Fruit fly (Drosophila melanogaster) whole organism, embryonic: Measurements from ENCODE around the gene NdufA3.

ENCODE experiments used
- Awh ChIP-seq: fragments of 200-800 bp; sonication (Bioruptor generic); IDR thresholded peaks from 2 replicates; pipeline ENCODE4, ENCODE4 v1.3.6; 2022; ENCODE audit warnings: missing biosample characterization, missing genetic modification characterization
- Bteb2 ChIP-seq: fragments of 200-800 bp; sonication (Bioruptor generic); optimal IDR thresholded peaks from 2 replicates; lab custom pipeline; 2016; ENCODE audit warnings: missing biosample characterization, missing genetic modification characterization
- CG10209 ChIP-seq: fragments of 200-800 bp; sonication (Bioruptor generic); optimal IDR thresholded peaks from 3 replicates; lab custom pipeline; 2017; ENCODE audit warnings: missing biosample characterization, mild to moderate bottlenecking, missing genetic modification characterization, missing genetic modification reagents
- CG11085 ChIP-seq: fragments of 200-800 bp; sonication (Bioruptor generic); IDR thresholded peaks from 2 replicates; pipeline ENCODE4 v1.3.6; 2022; ENCODE audit warnings: missing biosample characterization, missing genetic modification characterization
- CG11093 ChIP-seq: fragments of 200-800 bp; sonication (Bioruptor generic); IDR thresholded peaks from 3 replicates; pipeline ENCODE4 v1.3.6; 2022; ENCODE audit warnings: missing biosample characterization, missing genetic modification characterization
- CG11247 ChIP-seq: fragments of 200-800 bp; sonication (Bioruptor generic); IDR thresholded peaks from 2 replicates; pipeline ENCODE4 v1.3.6; 2022; ENCODE audit warnings: missing biosample characterization, missing genetic modification characterization
- CG11560 ChIP-seq: fragments of 200-800 bp; sonication (Bioruptor generic); IDR thresholded peaks from 3 replicates; pipeline ENCODE4 v1.3.6; 2022; ENCODE audit warnings: missing biosample characterization, missing genetic modification characterization
- CG11723 ChIP-seq: fragments of 200-800 bp; sonication (Bioruptor generic); optimal IDR thresholded peaks from 2 replicates; lab custom pipeline; 2017; ENCODE audit warnings: missing biosample characterization, mild to moderate bottlenecking, missing genetic modification characterization
- CG12391 ChIP-seq: fragments of 200-800 bp; sonication (Bioruptor generic); optimal IDR thresholded peaks from 3 replicates; lab custom pipeline; 2018; ENCODE audit warnings: missing biosample characterization, mild to moderate bottlenecking, missing genetic modification characterization, moderate library complexity
- CG13296 ChIP-seq: fragments of 200-800 bp; sonication (Bioruptor generic); optimal IDR thresholded peaks from 3 replicates; lab custom pipeline; 2018; ENCODE audit warnings: missing biosample characterization, mild to moderate bottlenecking, missing genetic modification characterization
- CG13424 ChIP-seq: fragments of 200-800 bp; sonication (Bioruptor generic); optimal IDR thresholded peaks from 2 replicates; lab custom pipeline; 2019; ENCODE audit warnings: missing biosample characterization, mild to moderate bottlenecking, missing genetic modification characterization, moderate library complexity
- CG14860 ChIP-seq: fragments of 200-800 bp; sonication (Bioruptor generic); IDR thresholded peaks from 3 replicates; pipeline ENCODE4 v1.3.6; 2022; ENCODE audit warnings: missing biosample characterization, missing genetic modification characterization; ENCODE audit not compliant: partially characterized antibody
- CG1602 ChIP-seq: fragments of 200-800 bp; sonication (Bioruptor generic); optimal IDR thresholded peaks from 3 replicates; lab custom pipeline; 2016; ENCODE audit warnings: missing biosample characterization, missing genetic modification characterization
- CG1603 ChIP-seq: fragments of 200-800 bp; sonication (Bioruptor generic); optimal IDR thresholded peaks from 2 replicates; lab custom pipeline; 2019; ENCODE audit warnings: missing biosample characterization, mild to moderate bottlenecking, missing genetic modification characterization, moderate library complexity
- CG16813 ChIP-seq: fragments of 200-800 bp; sonication (Bioruptor generic); IDR thresholded peaks from 3 replicates; pipeline ENCODE4 v1.3.6; 2022; ENCODE audit warnings: missing biosample characterization, missing genetic modification characterization; ENCODE audit not compliant: partially characterized antibody
- CG16863 ChIP-seq: fragments of 200-800 bp; sonication (Bioruptor generic); optimal IDR thresholded peaks from 3 replicates; lab custom pipeline; 2016; ENCODE audit warnings: missing biosample characterization, missing genetic modification characterization
- CG17186 ChIP-seq: fragments of 200-800 bp; sonication (Bioruptor generic); optimal IDR thresholded peaks from 3 replicates; lab custom pipeline; 2017; ENCODE audit warnings: missing biosample characterization, missing genetic modification reagents, missing genetic modification characterization
- CG17361 ChIP-seq: fragments of 200-800 bp; sonication (Bioruptor generic); IDR thresholded peaks from 3 replicates; pipeline ENCODE4 v1.3.6; 2022; ENCODE audit warnings: missing biosample characterization, missing genetic modification characterization
- CG17385 ChIP-seq: fragments of 200-800 bp; sonication (Bioruptor generic); optimal IDR thresholded peaks from 3 replicates; lab custom pipeline; 2018; ENCODE audit warnings: missing biosample characterization, mild to moderate bottlenecking, missing genetic modification characterization
- CG18262 ChIP-seq: fragments of 200-800 bp; optimal IDR thresholded peaks from 3 replicates; lab custom pipeline; 2019; ENCODE audit warnings: missing biosample characterization, mild to moderate bottlenecking, missing genetic modification characterization, moderate library complexity
- CG32767 ChIP-seq: fragments of 200-800 bp; sonication (Bioruptor generic); IDR thresholded peaks from 2 replicates; pipeline ENCODE4 v1.3.6; 2022; ENCODE audit warnings: missing biosample characterization, missing genetic modification characterization
- CG3838 ChIP-seq: fragments of 200-800 bp; sonication (Bioruptor generic); optimal IDR thresholded peaks from 3 replicates; lab custom pipeline; 2016; ENCODE audit warnings: missing biosample characterization, missing genetic modification characterization
- CG3847 ChIP-seq: fragments of 200-800 bp; sonication (Bioruptor generic); IDR thresholded peaks from 2 replicates; pipeline ENCODE4 v1.3.6; 2022; ENCODE audit warnings: missing biosample characterization, missing genetic modification characterization
- CG6175 ChIP-seq: fragments of 200-800 bp; sonication (Bioruptor generic); IDR thresholded peaks from 3 replicates; pipeline ENCODE4 v1.3.6; 2022; ENCODE audit warnings: missing biosample characterization, missing genetic modification characterization
- CG6689 ChIP-seq: fragments of 200-800 bp; sonication (Bioruptor generic); IDR thresholded peaks from 2 replicates; pipeline ENCODE4 v1.3.6; 2022; ENCODE audit warnings: missing biosample characterization, missing genetic modification characterization
- CG7372 ChIP-seq: fragments of 200-800 bp; sonication (Bioruptor generic); IDR thresholded peaks from 2 replicates; pipeline ENCODE4 v1.3.6; 2022; ENCODE audit warnings: missing biosample characterization, missing genetic modification characterization
- CG7786 ChIP-seq: fragments of 200-800 bp; sonication (Bioruptor generic); optimal IDR thresholded peaks from 2 replicates; lab custom pipeline; 2016; ENCODE audit warnings: missing biosample characterization, missing genetic modification characterization
- Dek ChIP-seq: fragments of 200-800 bp; sonication (Bioruptor generic); optimal IDR thresholded peaks from 3 replicates; lab custom pipeline; 2019; ENCODE audit warnings: missing biosample characterization, mild to moderate bottlenecking, missing genetic modification characterization, moderate library complexity
- HLH3B ChIP-seq: fragments of 200-800 bp; sonication (Bioruptor generic); IDR thresholded peaks from 2 replicates; pipeline ENCODE4 v1.3.6; 2022; ENCODE audit warnings: missing biosample characterization, missing genetic modification characterization
- HmgD ChIP-seq: fragments of 200-800 bp; sonication (Bioruptor generic); optimal IDR thresholded peaks from 3 replicates; lab custom pipeline; 2016; ENCODE audit warnings: missing biosample characterization, missing genetic modification characterization
- MBD-R2 ChIP-seq: fragments of 200-800 bp; sonication (Bioruptor generic); IDR thresholded peaks from 2 replicates; pipeline ENCODE4 v1.3.6; 2022; ENCODE audit warnings: missing biosample characterization, missing genetic modification characterization
- Meics ChIP-seq: fragments of 200-800 bp; sonication (Bioruptor generic); optimal IDR thresholded peaks from 2 replicates; lab custom pipeline; 2017; ENCODE audit warnings: missing biosample characterization, mild to moderate bottlenecking, missing genetic modification characterization
- Myb ChIP-seq: fragments of 200-800 bp; sonication (Bioruptor generic); optimal IDR thresholded peaks from 2 replicates; lab custom pipeline; 2016; ENCODE audit warnings: missing biosample characterization, missing genetic modification characterization
- Oaz ChIP-seq: fragments of 200-800 bp; sonication (Bioruptor generic); IDR thresholded peaks from 2 replicates; pipeline ENCODE4 v1.3.6; 2022; ENCODE audit warnings: missing biosample characterization, missing genetic modification characterization
- Xbp1 ChIP-seq: fragments of 200-800 bp; sonication (Bioruptor generic); optimal IDR thresholded peaks from 3 replicates; lab custom pipeline; 2016; ENCODE audit warnings: missing biosample characterization, mild to moderate bottlenecking, missing genetic modification characterization
- dm ChIP-seq: fragments of 200-800 bp; sonication (Bioruptor generic); optimal IDR thresholded peaks from 3 replicates; lab custom pipeline; 2016; ENCODE audit warnings: missing biosample characterization, missing genetic modification characterization
- dmrt99B ChIP-seq: fragments of 200-800 bp; sonication (Bioruptor generic); optimal IDR thresholded peaks from 2 replicates; lab custom pipeline; 2018; ENCODE audit warnings: missing biosample characterization, mild to moderate bottlenecking, missing genetic modification characterization, moderate library complexity
- ems ChIP-seq: fragments of 200-800 bp; sonication (Bioruptor generic); optimal IDR thresholded peaks from 3 replicates; lab custom pipeline; 2016; ENCODE audit warnings: missing biosample characterization, missing genetic modification characterization
- eyg ChIP-seq: fragments of 200-800 bp; sonication (Bioruptor generic); optimal IDR thresholded peaks from 3 replicates; lab custom pipeline; 2016; ENCODE audit warnings: missing biosample characterization, missing genetic modification characterization
- ham ChIP-seq: fragments of 200-800 bp; sonication (Bioruptor generic); IDR thresholded peaks from 2 replicates; pipeline ENCODE4 v1.3.6; 2022; ENCODE audit warnings: missing biosample characterization, missing genetic modification characterization
- her ChIP-seq: fragments of 200-800 bp; sonication (Bioruptor generic); optimal IDR thresholded peaks from 2 replicates; lab custom pipeline; 2016; ENCODE audit warnings: missing biosample characterization, missing genetic modification characterization
- ken ChIP-seq: fragments of 200-800 bp; sonication (Bioruptor generic); IDR thresholded peaks from 3 replicates; pipeline ENCODE4 v1.3.6; 2022; ENCODE audit warnings: missing biosample characterization, missing genetic modification characterization
- maf-S ChIP-seq: fragments of 200-800 bp; sonication (Bioruptor generic); optimal IDR thresholded peaks from 2 replicates; lab custom pipeline; 2016; ENCODE audit warnings: missing biosample characterization, missing genetic modification characterization
- mam ChIP-seq: fragments of 200-800 bp; sonication (Bioruptor generic); optimal IDR thresholded peaks from 3 replicates; lab custom pipeline; 2016; ENCODE audit warnings: missing biosample characterization, missing genetic modification characterization
- nau ChIP-seq: fragments of 200-800 bp; sonication (Bioruptor generic); optimal IDR thresholded peaks from 3 replicates; lab custom pipeline; 2017; ENCODE audit warnings: missing biosample characterization, mild to moderate bottlenecking, missing genetic modification characterization, missing genetic modification reagents
- org-1 ChIP-seq: fragments of 200-800 bp; sonication (Bioruptor generic); optimal IDR thresholded peaks from 2 replicates; lab custom pipeline; 2017; ENCODE audit warnings: missing biosample characterization, missing genetic modification characterization
- sr ChIP-seq: fragments of 200-800 bp; sonication (Bioruptor generic); IDR thresholded peaks from 3 replicates; pipeline ENCODE4 v1.3.6; 2022; ENCODE audit warnings: missing biosample characterization, missing genetic modification characterization
- tgo ChIP-seq: fragments of 200-800 bp; sonication (Bioruptor generic); IDR thresholded peaks from 3 replicates; pipeline ENCODE4 v1.3.6; 2022; ENCODE audit warnings: missing biosample characterization, missing genetic modification characterization
- tio ChIP-seq: fragments of 200-800 bp; sonication (Bioruptor generic); optimal IDR thresholded peaks from 2 replicates; lab custom pipeline; 2017; ENCODE audit warnings: missing biosample characterization, missing genetic modification characterization, inconsistent platforms
- tx ChIP-seq: fragments of 200-800 bp; sonication (Bioruptor generic); optimal IDR thresholded peaks from 2 replicates; lab custom pipeline; 2016; ENCODE audit warnings: missing biosample characterization, missing genetic modification characterization
- yki ChIP-seq: fragments of >200 bp; optimal IDR thresholded peaks from 3 replicates; lab custom pipeline; 2018
- zen ChIP-seq: fragments of 200-800 bp; sonication (Bioruptor generic); optimal IDR thresholded peaks from 3 replicates; lab custom pipeline; 2018; ENCODE audit warnings: missing biosample characterization, mild to moderate bottlenecking, missing genetic modification characterization, moderate library complexity
- zfh2 ChIP-seq: fragments of 200-800 bp; sonication (Bioruptor generic); optimal IDR thresholded peaks from 2 replicates; lab custom pipeline; 2016; ENCODE audit warnings: missing biosample characterization, missing genetic modification characterization

Gene NdufA3

DNA sequence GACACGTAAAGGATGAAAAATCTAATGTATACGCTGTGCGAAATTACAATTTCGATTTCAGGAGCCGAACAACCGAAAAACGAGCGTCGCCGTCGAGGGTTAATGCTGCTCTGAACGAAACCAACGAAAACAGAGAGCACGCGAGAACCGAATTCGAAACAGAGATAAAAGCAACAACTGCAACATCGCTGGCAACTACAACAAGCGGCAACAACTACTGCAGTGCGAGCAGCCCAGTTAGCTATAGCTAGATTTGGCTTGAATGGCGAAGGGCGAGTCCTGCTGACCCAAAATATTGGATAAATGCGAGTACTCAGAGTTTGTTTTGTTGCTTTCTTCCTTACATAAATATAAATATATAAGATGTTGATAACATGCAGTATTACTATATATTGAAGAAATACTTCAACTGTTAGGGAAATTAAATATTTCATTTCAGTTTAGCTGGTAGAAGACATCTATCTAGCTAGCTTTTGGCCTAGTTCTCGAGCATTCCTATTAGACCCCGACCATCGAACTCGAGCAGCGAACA, 24.9 kb downstream of the NdufA3 start, which contains the start of gene fend (continued):
- TF ChIP-seq tx (GFP tag; lab: Kevin White, UChicago) (no peak), CG13424 (tag; lab: Kevin White, UChicago) (peak; percentile 61), dm (GFP tag; lab: Kevin White, UChicago) (no peak), HLH3B (GFP tag; lab: Robert Waterston, UW) (no peak), Xbp1 (GFP tag; lab: Kevin White, UChicago) (no peak), CG11723 (GFP tag; lab: Kevin White, UChicago) (peak; percentile 11), tio (no peak), CG10209 (GFP tag; lab: Kevin White, UChicago) (peak; percentile 25), nau (GFP tag; lab: Kevin White, UChicago) (peak; percentile 18), org-1 (GFP tag; lab: Kevin White, UChicago) (no peak), CG11247 (no peak), zfh2 (no peak), mam (GFP tag; lab: Kevin White, UChicago) (no peak), CG12391 (tag; lab: Kevin White, UChicago) (peak; percentile 60), zen (peak; percentile 8), CG14860 (no peak), yki (lab: Kevin White, UChicago) (no peak), CG16813 (GFP tag; lab: Robert Waterston, UW) (no peak), MBD-R2 (GFP tag; lab: Robert Waterston, UW) (no peak), Oaz (GFP tag; lab: Robert Waterston, UW) (no peak), CG6689 (GFP tag; lab: Robert Waterston, UW) (no peak), CG3838 (GFP tag; lab: Kevin White, UChicago) (peak; percentile 83), HmgD (no peak), maf-S (GFP tag; lab: Kevin White, UChicago) (no peak), eyg (GFP tag; lab: Kevin White, UChicago) (no peak), CG17186 (no peak), Myb (GFP tag; lab: Kevin White, UChicago) (no peak), CG6175 (GFP tag; lab: Robert Waterston, UW) (no peak), CG11085 (GFP tag; lab: Robert Waterston, UW) (no peak), ems (GFP tag; lab: Kevin White, UChicago) (no peak), sr (GFP tag; lab: Robert Waterston, UW) (no peak), CG3847 (GFP tag; lab: Robert Waterston, UW) (0 out of 2 replicates have a peak, but pooled peaks have one; percentile 22), Dek (no peak), CG11093 (no peak), Meics (GFP tag; lab: Kevin White, UChicago) (peak; percentile 53), her (GFP tag; lab: Kevin White, UChicago) (no peak), CG17385 (GFP tag; lab: Kevin White, UChicago) (peak; percentile 33), CG1602 (GFP tag; lab: Kevin White, UChicago) (no peak), CG13296 (GFP tag; lab: Kevin White, UChicago) (peak; percentile 58), tgo (GFP tag; lab: Robert Waterston, UW) (no peak), CG7372 (no peak), ken (no peak), CG1603 (tag; lab: Kevin White, UChicago) (peak; percentile 1), CG16863 (GFP tag; lab: Kevin White, UChicago) (no peak), ham (GFP tag; lab: Robert Waterston, UW) (no peak), Bteb2 (no peak), CG32767 (GFP tag; lab: Robert Waterston, UW) (no peak), CG7786 (GFP tag; lab: Kevin White, UChicago) (no peak), CG11560 (tag; lab: Robert Waterston, UW) (no peak), Awh (GFP tag; lab: Robert Waterston, UW) (no peak), CG17361 (GFP tag; lab: Robert Waterston, UW) (peak; percentile 67; the same call in 2 of the 3 replicates), CG18262 (tag; lab: Kevin White, UChicago) (peak; percentile 61), dmrt99B (tag; lab: Kevin White, UChicago) (peak; percentile 53)
